Worm (Caenorhabditis elegans) whole organism, L4 larva: ENCODE data around the gene str-52.

Experiments used
- F26F4.8 ChIP-seq: fragments of 200-800 bp; sonication (Bioruptor generic); conservative IDR thresholded peaks from 2 replicates; pipeline ENCODE4 v1.3.6; 2022; ENCODE audit warnings: missing genetic modification characterization, missing compliant biosample characterization
- F37D6.2 ChIP-seq: sonication (generic microtip); optimal IDR thresholded peaks from 2 replicates; lab custom pipeline; 2016; ENCODE audit warnings: mild to moderate bottlenecking, missing genetic modification characterization, missing compliant biosample characterization
- F44E2.7 ChIP-seq: fragments of 200-800 bp; sonication (Bioruptor generic); IDR thresholded peaks from 2 replicates; pipeline ENCODE4 v2.1.2; 2022; ENCODE audit warnings: missing genetic modification characterization, missing compliant biosample characterization
- R02D3.7 ChIP-seq: fragments of 150-350 bp; sonication (generic microtip); optimal IDR thresholded peaks from 3 replicates; lab custom pipeline; 2014; ENCODE audit warnings: missing biosample characterization, missing genetic modification characterization
- T20F7.1 ChIP-seq: fragments of 200-800 bp; sonication (Bioruptor generic); optimal IDR thresholded peaks from 2 replicates; lab custom pipeline; 2018; ENCODE audit warnings: mild to moderate bottlenecking, missing genetic modification characterization, missing compliant biosample characterization
- ZK337.2 ChIP-seq: fragments of 200-800 bp; sonication (Bioruptor generic); IDR thresholded peaks from 2 replicates; pipeline ENCODE4 v1.3.6; 2022; ENCODE audit warnings: missing genetic modification reagents, missing genetic modification characterization, missing compliant biosample characterization
- aly-2 ChIP-seq: sonication (generic microtip); optimal IDR thresholded peaks from 2 replicates; lab custom pipeline; 2018; ENCODE audit warnings: missing biosample characterization, missing genetic modification characterization
- ceh-32 ChIP-seq: sonication (generic microtip); optimal IDR thresholded peaks from 2 replicates; lab custom pipeline; 2016; ENCODE audit warnings: mild to moderate bottlenecking, missing genetic modification characterization, missing compliant biosample characterization; ENCODE audit not compliant: poor library complexity
- daf-12 ChIP-seq: fragments of 150-350 bp; optimal IDR thresholded peaks from 2 replicates; lab custom pipeline; 2014; ENCODE audit warnings: missing biosample characterization, missing genetic modification reagents, missing genetic modification characterization
- daf-19 ChIP-seq: fragments of 200-800 bp; sonication (Bioruptor generic); conservative IDR thresholded peaks from 2 replicates; pipeline ENCODE4 v1.3.6; 2022; ENCODE audit warnings: missing genetic modification characterization, missing compliant biosample characterization
- daf-8 ChIP-seq: fragments of 200-800 bp; sonication (Bioruptor generic); IDR thresholded peaks from 2 replicates; pipeline ENCODE4 v1.3.6; 2022; ENCODE audit warnings: missing genetic modification characterization, missing compliant biosample characterization
- dmd-6 ChIP-seq: fragments of 200-800 bp; sonication (Bioruptor generic); IDR thresholded peaks from 2 replicates; pipeline ENCODE4 v1.3.6; 2022; ENCODE audit warnings: missing genetic modification reagents, missing genetic modification characterization, missing compliant biosample characterization
- dmd-9 ChIP-seq: fragments of 200-800 bp; sonication (Bioruptor generic); IDR thresholded peaks from 2 replicates; pipeline ENCODE4 v1.3.6; 2022; ENCODE audit warnings: missing genetic modification reagents, missing genetic modification characterization, missing compliant biosample characterization
- fos-1 ChIP-seq: fragments of 150-350 bp; optimal IDR thresholded peaks from 2 replicates; lab custom pipeline; 2014; ENCODE audit warnings: missing biosample characterization, missing genetic modification characterization
- hif-1 ChIP-seq, 2 experiments: sonication (generic microtip); optimal IDR thresholded peaks; 2 replicates each; lab custom pipeline; 2016 to 2017; ENCODE audit warnings: missing compliant biosample characterization in 2 of 2, missing genetic modification characterization in 2 of 2, missing genetic modification reagents in 2 of 2, missing genotype in 2 of 2, mild to moderate bottlenecking in 1 of 2
- lin-15B ChIP-seq: fragments of 150-350 bp; sonication (generic microtip); optimal IDR thresholded peaks from 3 replicates; lab custom pipeline; 2014; ENCODE audit warnings: missing biosample characterization, missing genetic modification characterization
- lin-38 ChIP-seq: fragments of 200-800 bp; sonication (Bioruptor generic); IDR thresholded peaks from 2 replicates; pipeline ENCODE4 v1.3.6; 2022; ENCODE audit warnings: missing genetic modification reagents, missing genetic modification characterization, missing compliant biosample characterization
- lin-39 ChIP-seq: fragments of 150-350 bp; optimal IDR thresholded peaks from 2 replicates; lab custom pipeline; 2014; ENCODE audit warnings: missing biosample characterization, missing genetic modification reagents, missing genetic modification characterization
- lsy-2 ChIP-seq, 2 experiments: fragments of 150-350 bp in 1 of 2; sonication (generic microtip) in 1 of 2; optimal IDR thresholded peaks; 2 replicates each; lab custom pipeline; 2014 to 2017; ENCODE audit warnings: missing biosample characterization in 2 of 2, missing genetic modification characterization in 2 of 2
- mep-1 ChIP-seq: fragments of 150-350 bp; sonication (generic microtip); optimal IDR thresholded peaks from 3 replicates; lab custom pipeline; 2014; ENCODE audit warnings: missing biosample characterization, missing genetic modification characterization
- mes-2 ChIP-seq: sonication (generic microtip); optimal IDR thresholded peaks from 2 replicates; lab custom pipeline; 2016; ENCODE audit warnings: missing genotype, mild to moderate bottlenecking, missing genetic modification characterization, missing compliant biosample characterization; ENCODE audit not compliant: poor library complexity, severe bottlenecking
- mxl-3 ChIP-seq: fragments of 200-800 bp; sonication (Bioruptor generic); optimal IDR thresholded peaks from 2 replicates; lab custom pipeline; 2018; ENCODE audit warnings: mild to moderate bottlenecking, missing genetic modification characterization, missing compliant biosample characterization
- nhr-10 ChIP-seq: fragments of 150-350 bp; optimal IDR thresholded peaks from 2 replicates; lab custom pipeline; 2014; ENCODE audit warnings: missing biosample characterization, missing genetic modification characterization
- nhr-111 ChIP-seq: fragments of 200-800 bp; sonication (Bioruptor generic); optimal IDR thresholded peaks from 2 replicates; lab custom pipeline; 2018; ENCODE audit warnings: mild to moderate bottlenecking, missing genetic modification characterization, missing compliant biosample characterization
- nhr-42 ChIP-seq: fragments of 200-800 bp; sonication (Bioruptor generic); IDR thresholded peaks from 2 replicates; pipeline ENCODE4 v1.3.6; 2022; ENCODE audit warnings: missing genetic modification characterization, missing compliant biosample characterization
- nhr-76 ChIP-seq: fragments of 150-350 bp; optimal IDR thresholded peaks from 2 replicates; lab custom pipeline; 2014; ENCODE audit warnings: missing biosample characterization, missing genetic modification characterization
- php-3 ChIP-seq: fragments of 200-800 bp; sonication (Bioruptor generic); IDR thresholded peaks from 2 replicates; pipeline ENCODE4 v1.3.6; 2022; ENCODE audit warnings: missing genetic modification reagents, missing genetic modification characterization, missing compliant biosample characterization
- rbr-2 ChIP-seq: sonication (generic microtip); optimal IDR thresholded peaks from 2 replicates; lab custom pipeline; 2016; ENCODE audit warnings: missing genotype, missing genetic modification characterization, missing compliant biosample characterization
- snpc-1.2 ChIP-seq: fragments of 200-800 bp; sonication (Bioruptor generic); IDR thresholded peaks from 2 replicates; pipeline ENCODE4 v1.3.6; 2022; ENCODE audit warnings: missing genetic modification reagents, missing genetic modification characterization, missing compliant biosample characterization
- snpc-4 ChIP-seq: fragments of 150-350 bp; optimal IDR thresholded peaks from 2 replicates; lab custom pipeline; 2014; ENCODE audit warnings: missing biosample characterization, missing genetic modification characterization
- tra-1 ChIP-seq: fragments of 200-800 bp; sonication (Bioruptor generic); IDR thresholded peaks from 2 replicates; pipeline ENCODE4 v1.3.6; 2022; ENCODE audit warnings: missing genetic modification reagents, missing genetic modification characterization, missing compliant biosample characterization
- unc-62 ChIP-seq, 3 experiments: fragments of 150-350 bp in 1 of 3; sonication (generic microtip); optimal IDR thresholded peaks in 2 of 3; peaks in 1 of 3; 1 replicate in 1 of 3; 2 replicates in 2 of 3; lab custom pipeline; 2014 to 2017; ENCODE audit warnings: missing biosample characterization in 3 of 3, missing genetic modification characterization in 3 of 3, missing genetic modification reagents in 3 of 3, missing genotype in 1 of 3
- vab-7 ChIP-seq: fragments of 200-800 bp; sonication (Bioruptor generic); IDR thresholded peaks from 2 replicates; pipeline ENCODE4 v1.3.6; 2022; ENCODE audit warnings: missing genetic modification reagents, missing genetic modification characterization, missing compliant biosample characterization
- zfp-2 ChIP-seq: sonication (generic microtip); optimal IDR thresholded peaks from 2 replicates; lab custom pipeline; 2016; ENCODE audit warnings: mild to moderate bottlenecking, missing genetic modification characterization, missing compliant biosample characterization
- zfp-3 ChIP-seq: fragments of 200-800 bp; sonication (Bioruptor generic); conservative IDR thresholded peaks from 2 replicates; pipeline ENCODE4 v1.3.6; 2022; ENCODE audit warnings: missing genetic modification reagents, missing genetic modification characterization, missing compliant biosample characterization
- zip-11 ChIP-seq: fragments of 200-800 bp; sonication (Bioruptor generic); IDR thresholded peaks from 2 replicates; pipeline ENCODE4 v1.3.6; 2022; ENCODE audit warnings: missing genetic modification characterization, missing compliant biosample characterization
- zip-2 ChIP-seq: fragments of 150-350 bp; optimal IDR thresholded peaks from 2 replicates; lab custom pipeline; 2014; ENCODE audit warnings: missing biosample characterization, missing genetic modification characterization
- ztf-7 ChIP-seq: fragments of 150-350 bp; optimal IDR thresholded peaks from 2 replicates; lab custom pipeline; 2014; ENCODE audit warnings: missing biosample characterization, missing genetic modification characterization

Gene str-52

DNA sequence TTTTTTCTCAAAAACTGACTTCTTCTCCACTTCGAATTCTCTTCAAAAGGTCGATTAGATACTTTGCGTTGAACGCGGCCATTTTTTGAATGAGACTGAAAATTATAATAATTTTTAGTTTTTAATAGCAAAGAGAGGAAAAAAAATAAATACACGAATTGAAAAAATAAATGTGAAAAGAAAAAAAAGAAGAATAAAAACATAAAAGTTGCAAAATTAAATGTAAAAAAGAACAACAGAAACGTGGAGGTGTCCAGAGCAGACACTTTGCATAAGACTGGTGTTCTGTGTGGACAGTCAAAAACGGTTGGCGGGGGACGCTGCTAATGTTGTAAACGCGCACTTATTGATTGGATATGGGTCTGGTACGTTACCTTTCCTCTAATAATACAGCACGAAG, 13.4 kb upstream of the str-52 start, which contains the start of gene C45H4.14:
TSS of gene C45H4.14 (minus strand) at position 101 of the 400 bp plus-strand sequence.
- TF ChIP-seq R02D3.7 (tag; lab: Kevin White, UChicago) (no peak), daf-19 (GFP tag; lab: Robert Waterston, UW) (no peak), aly-2 (no peak), nhr-10 (tag; lab: Kevin White, UChicago) (no peak), F26F4.8 (GFP tag; lab: Robert Waterston, UW) (no peak), lin-38 (GFP tag; lab: Robert Waterston, UW) (no peak), ztf-7 (tag; lab: Kevin White, UChicago) (no peak), lin-15B (tag; lab: Kevin White, UChicago) (no peak), nhr-111 (GFP tag; lab: Kevin White, UChicago) (no peak), unc-62 (GFP tag; optimal IDR thresholded peaks at IDR 0.05 in 1 of 2; lab: Kevin White, UChicago) (no peak), unc-62 (tag; optimal IDR thresholded peaks at IDR 0.05; lab: Kevin White, UChicago) (no peak), F44E2.7 (GFP tag; lab: Robert Waterston, UW) (no peak)
- TF ChIP-seq, all 104 proteins: peak for 0

DNA sequence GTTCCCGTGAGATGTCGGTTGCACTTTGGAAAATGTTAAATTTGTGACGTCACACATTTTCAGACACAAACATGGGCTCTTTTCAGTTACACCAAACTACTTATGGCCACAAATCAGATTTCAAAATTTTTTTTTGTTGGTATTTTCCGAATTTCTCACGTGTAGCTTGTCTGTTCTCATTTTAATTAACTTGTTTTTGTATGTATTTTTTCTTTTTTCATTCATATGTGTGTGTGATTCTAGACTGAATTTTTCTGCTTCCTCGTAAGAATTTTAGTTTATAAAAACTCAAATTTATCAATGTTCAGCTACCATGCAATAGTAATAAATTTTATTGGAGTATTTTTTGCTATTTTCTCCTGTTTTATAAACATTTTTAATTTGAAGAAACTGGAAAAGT, 10.9 kb upstream of the str-52 start, which contains the start of gene srbc-22:
TSS of gene srbc-22 (plus strand) at position 301 of the 400 bp plus-strand sequence.
- TF ChIP-seq rbr-2 (tag; lab: Kevin White, UChicago) (no peak), ceh-32 (no peak), zip-11 (GFP tag; lab: Robert Waterston, UW) (no peak), daf-12 (tag; lab: Kevin White, UChicago) (no peak), tra-1 (GFP tag; lab: Robert Waterston, UW) (no peak), snpc-4 (tag; lab: Kevin White, UChicago) (no peak), F44E2.7 (GFP tag; lab: Robert Waterston, UW) (no peak)

DNA sequence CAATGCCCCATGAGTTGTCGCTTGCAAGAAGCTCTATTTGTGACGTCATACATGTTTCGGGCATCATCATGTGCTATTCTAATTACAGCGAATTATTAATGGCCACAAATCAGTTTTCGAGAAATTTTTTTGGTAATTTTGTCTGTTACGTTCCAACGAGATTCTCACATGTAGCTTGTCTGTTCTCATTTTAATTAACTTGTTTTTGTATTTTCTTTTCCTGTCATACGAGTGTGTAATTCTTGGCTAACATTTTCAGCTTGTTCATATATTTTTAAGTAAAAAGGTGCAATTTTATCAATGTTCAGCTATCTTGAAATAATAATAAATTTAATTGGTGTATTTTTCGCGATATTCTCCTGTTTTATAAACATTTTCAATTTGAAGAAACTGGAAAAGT, 9.3 kb upstream of the str-52 start, which contains the start of gene srbc-21:
TSS of gene srbc-21 (plus strand) at position 301 of the 400 bp plus-strand sequence.
- no peak for TF ChIP-seq nhr-42 (GFP tag; lab: Robert Waterston, UW)
- TF ChIP-seq lsy-2 (tag; optimal IDR thresholded peaks at IDR 0.05; lab: Kevin White, UChicago): no peak
- TF ChIP-seq mep-1 (tag; lab: Kevin White, UChicago): no peak
- TF ChIP-seq nhr-76 (tag; lab: Kevin White, UChicago): no peak
- TF ChIP-seq vab-7 (GFP tag; lab: Robert Waterston, UW): no peak
- TF ChIP-seq mxl-3: no peak
- no peak for TF ChIP-seq dmd-6 (GFP tag; lab: Robert Waterston, UW)
- TF ChIP-seq, all 104 proteins: peak for 0

DNA sequence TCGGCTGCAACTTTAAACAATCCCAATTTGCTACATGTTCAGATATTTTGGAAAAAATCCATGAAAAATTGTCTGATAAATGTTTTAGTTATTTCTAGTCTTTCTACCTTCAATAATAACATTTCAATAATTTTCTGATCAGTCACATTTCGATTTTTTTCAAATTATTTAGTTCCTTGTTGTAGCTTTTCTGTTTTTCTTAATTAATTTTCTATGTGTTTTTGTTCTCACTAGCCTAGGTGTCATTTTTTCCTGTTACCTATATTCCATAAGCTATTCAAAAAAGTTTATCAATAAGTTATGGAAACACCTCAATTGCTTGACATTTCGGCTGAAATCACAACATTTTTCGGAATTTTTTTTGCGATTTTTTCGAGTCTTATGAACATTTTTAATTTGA, 7.3 kb upstream of the str-52 start, which contains the start of gene srbc-23:
TSS of gene srbc-23 (plus strand) at position 301 of the 400 bp plus-strand sequence.
- TF ChIP-seq php-3 (GFP tag; lab: Robert Waterston, UW) (no peak), ceh-32 (no peak)

DNA sequence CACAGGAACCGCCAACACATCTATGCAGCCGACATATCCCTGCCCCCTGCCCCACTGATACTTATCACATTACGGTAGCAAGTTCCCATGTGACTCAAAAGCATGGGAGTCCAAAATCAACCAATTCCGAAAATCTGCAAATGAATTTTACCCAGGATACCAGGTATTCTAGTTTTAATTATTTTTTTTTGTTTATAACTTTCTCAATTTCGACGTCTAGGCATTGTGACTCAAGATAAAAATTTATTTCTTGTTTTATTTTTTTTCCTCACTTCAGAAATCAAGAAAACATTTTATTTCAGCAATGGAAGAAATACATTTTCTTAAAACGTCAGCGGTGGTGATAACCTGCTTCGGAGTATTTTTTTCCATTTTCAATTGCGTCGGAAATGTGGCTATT, 5.5 kb upstream of the str-52 start, which contains the start of gene srbc-24:
TSS of gene srbc-24 (plus strand) at position 301 of the 400 bp plus-strand sequence.
- TF ChIP-seq lin-39: no peak
- TF ChIP-seq ZK337.2 (GFP tag; lab: Robert Waterston, UW): no peak
- no peak for TF ChIP-seq dmd-9 (GFP tag; lab: Robert Waterston, UW)
- no peak for TF ChIP-seq ceh-32
- no peak for TF ChIP-seq mes-2 (tag; lab: Kevin White, UChicago)
- TF ChIP-seq T20F7.1: no peak
- no peak for TF ChIP-seq snpc-1.2 (GFP tag; lab: Robert Waterston, UW)
- no peak for TF ChIP-seq R02D3.7 (tag; lab: Kevin White, UChicago)
- no peak for TF ChIP-seq fos-1 (tag; lab: Kevin White, UChicago)
- no peak for TF ChIP-seq tra-1 (GFP tag; lab: Robert Waterston, UW)
- TF ChIP-seq hif-1 (tag; optimal IDR thresholded peaks at IDR 0.05; lab: Kevin White, UChicago): no peak
- no peak for TF ChIP-seq daf-8
- no peak for TF ChIP-seq zip-11 (GFP tag; lab: Robert Waterston, UW)
- TF ChIP-seq F37D6.2 (tag; lab: Kevin White, UChicago): no peak
- TF ChIP-seq zip-2 (tag; lab: Kevin White, UChicago): no peak
- no peak for TF ChIP-seq zfp-3 (GFP tag; lab: Robert Waterston, UW)
- TF ChIP-seq nhr-76 (tag; lab: Kevin White, UChicago): no peak
- TF ChIP-seq daf-19 (GFP tag; lab: Robert Waterston, UW): no peak
- TF ChIP-seq zfp-2 (tag; lab: Kevin White, UChicago): no peak
- TF ChIP-seq, all 104 proteins: peak for 0
